Worm (Caenorhabditis elegans) whole organism, mixed stage, embryonic: ENCODE measurements around the gene pir-2.
A peak's percentile ranks its signal among the peaks of the same experiment; 100 is the strongest.

ENCODE experiments used
- ceh-83 ChIP-seq: fragments of 200-800 bp; sonication (Bioruptor generic); optimal IDR thresholded peaks from 2 replicates; lab custom pipeline; 2018; ENCODE audit warnings: mild to moderate bottlenecking, missing genetic modification characterization, missing compliant biosample characterization
- ces-1 ChIP-seq: fragments of 150-350 bp; optimal IDR thresholded peaks from 2 replicates; lab custom pipeline; 2014; ENCODE audit warnings: missing biosample characterization, missing genetic modification reagents, missing genetic modification characterization
- lin-13 ChIP-seq: fragments of 150-350 bp; optimal IDR thresholded peaks from 2 replicates; lab custom pipeline; 2014; ENCODE audit warnings: missing biosample characterization, missing genetic modification characterization
- mep-1 ChIP-seq: fragments of 150-350 bp; optimal IDR thresholded peaks from 2 replicates; lab custom pipeline; 2017; ENCODE audit warnings: missing biosample characterization, missing genetic modification reagents, missing genetic modification characterization, inconsistent platforms
- nhr-28 ChIP-seq: fragments of 150-350 bp; optimal IDR thresholded peaks from 2 replicates; lab custom pipeline; 2014; ENCODE audit warnings: missing biosample characterization, missing genetic modification characterization
- pha-4 ChIP-seq: fragments of 150-350 bp; optimal IDR thresholded peaks from 2 replicates; lab custom pipeline; 2018; ENCODE audit warnings: missing biosample characterization, missing genetic modification reagents, missing genetic modification characterization
- snpc-4 ChIP-seq: fragments of 150-350 bp; optimal IDR thresholded peaks from 2 replicates; lab custom pipeline; 2014; ENCODE audit warnings: missing biosample characterization, missing genetic modification characterization
- sptf-1 ChIP-seq: sonication (generic microtip); optimal IDR thresholded peaks from 2 replicates; lab custom pipeline; 2017; ENCODE audit warnings: mild to moderate bottlenecking, missing genetic modification characterization, moderate library complexity, missing compliant biosample characterization

- TF ChIP-seq lin-13 (tag; lab: Kevin White, UChicago) = no peak
- TF ChIP-seq pha-4 (tag; lab: Kevin White, UChicago) = peak; percentile 18
- peak; percentile 45 for TF ChIP-seq ces-1
- TF ChIP-seq snpc-4 (tag; lab: Kevin White, UChicago) = no peak
- TF ChIP-seq ceh-83 (GFP tag; lab: Kevin White, UChicago) = no peak
- TF ChIP-seq nhr-28 = no peak
- TF ChIP-seq mep-1 = peak; percentile 13
- TF ChIP-seq sptf-1 (tag; lab: Kevin White, UChicago) = no peak
Observed at ce11 chrIII:9393114-9393780, 50.2 kb downstream of the pir-2 start, which contains the start of the genes gpr-2 and rgr-1.
